Fruit fly (Drosophila melanogaster) whole organism, embryonic: ENCODE results near the gene Sfp77F.
A peak's percentile ranks its signal among the peaks of the same experiment; 100 is the strongest.

Experiments
- Adf1 ChIP-seq: fragments of 200-800 bp; sonication (Bioruptor generic); IDR thresholded peaks from 2 replicates; pipeline ENCODE4 v1.3.6; 2022; ENCODE audit warnings: missing biosample characterization, missing genetic modification characterization
- Atf6 ChIP-seq: fragments of 200-800 bp; sonication (Bioruptor generic); IDR thresholded peaks from 2 replicates; pipeline ENCODE4 v1.3.6; 2022; ENCODE audit warnings: missing biosample characterization, missing genetic modification characterization
- B-H2 ChIP-seq: fragments of 200-800 bp; sonication (Bioruptor generic); optimal IDR thresholded peaks from 2 replicates; lab custom pipeline; 2018; ENCODE audit warnings: missing biosample characterization, mild to moderate bottlenecking, missing genetic modification characterization
- CG10979 ChIP-seq: fragments of 200-800 bp; sonication (Bioruptor generic); optimal IDR thresholded peaks from 2 replicates; lab custom pipeline; 2018; ENCODE audit warnings: missing biosample characterization, mild to moderate bottlenecking, missing genetic modification characterization, moderate library complexity
- CG11695 ChIP-seq: fragments of 200-800 bp; sonication (Bioruptor generic); IDR thresholded peaks from 3 replicates; pipeline ENCODE4 v1.3.6; 2022; ENCODE audit warnings: missing biosample characterization, missing genetic modification characterization
- CG13287 ChIP-seq: fragments of 200-800 bp; sonication (Bioruptor generic); IDR thresholded peaks from 2 replicates; pipeline ENCODE4 v1.3.6; 2022; ENCODE audit warnings: missing biosample characterization, missing genetic modification characterization; ENCODE audit not compliant: partially characterized antibody
- CG13296 ChIP-seq: fragments of 200-800 bp; sonication (Bioruptor generic); optimal IDR thresholded peaks from 3 replicates; lab custom pipeline; 2018; ENCODE audit warnings: missing biosample characterization, mild to moderate bottlenecking, missing genetic modification characterization
- CG13775 ChIP-seq: fragments of 200-800 bp; sonication (Bioruptor generic); optimal IDR thresholded peaks from 3 replicates; lab custom pipeline; 2017; ENCODE audit warnings: missing biosample characterization, mild to moderate bottlenecking, missing genetic modification characterization
- CG14014 ChIP-seq: fragments of 200-800 bp; sonication (Bioruptor generic); IDR thresholded peaks from 2 replicates; pipeline ENCODE4 v1.3.6; 2022; ENCODE audit warnings: missing biosample characterization, missing genetic modification characterization
- CG17385 ChIP-seq: fragments of 200-800 bp; sonication (Bioruptor generic); optimal IDR thresholded peaks from 3 replicates; lab custom pipeline; 2018; ENCODE audit warnings: missing biosample characterization, mild to moderate bottlenecking, missing genetic modification characterization
- CG31365 ChIP-seq: fragments of 200-800 bp; sonication (Bioruptor generic); optimal IDR thresholded peaks from 2 replicates; lab custom pipeline; 2018; ENCODE audit warnings: missing biosample characterization, mild to moderate bottlenecking, missing genetic modification characterization
- CG33557 ChIP-seq: fragments of 200-800 bp; sonication (Bioruptor generic); optimal IDR thresholded peaks from 2 replicates; lab custom pipeline; 2019; ENCODE audit warnings: missing biosample characterization, mild to moderate bottlenecking, missing genetic modification characterization, moderate library complexity
- CG34376 ChIP-seq: fragments of 200-800 bp; sonication (Bioruptor generic); optimal IDR thresholded peaks from 2 replicates; lab custom pipeline; 2018; ENCODE audit warnings: missing biosample characterization, mild to moderate bottlenecking, missing genetic modification characterization
- CG7271 ChIP-seq: fragments of 200-800 bp; sonication (Bioruptor generic); optimal IDR thresholded peaks from 2 replicates; lab custom pipeline; 2018; ENCODE audit warnings: missing biosample characterization, mild to moderate bottlenecking, missing genetic modification characterization, moderate library complexity
- CG7786 ChIP-seq: fragments of 200-800 bp; sonication (Bioruptor generic); optimal IDR thresholded peaks from 2 replicates; lab custom pipeline; 2016; ENCODE audit warnings: missing biosample characterization, missing genetic modification characterization
- CG8089 ChIP-seq: fragments of 200-800 bp; sonication (Bioruptor generic); optimal IDR thresholded peaks from 3 replicates; lab custom pipeline; 2016; ENCODE audit warnings: missing biosample characterization, missing genetic modification characterization
- CG9797 ChIP-seq: fragments of 200-800 bp; sonication (Bioruptor generic); optimal IDR thresholded peaks from 3 replicates; lab custom pipeline; 2018; ENCODE audit warnings: missing biosample characterization, mild to moderate bottlenecking, missing genetic modification characterization
- CHES-1-like ChIP-seq: fragments of 200-800 bp; sonication (Bioruptor generic); optimal IDR thresholded peaks from 2 replicates; lab custom pipeline; 2016; ENCODE audit warnings: missing biosample characterization, missing genetic modification characterization
- HLH4C ChIP-seq: fragments of 200-800 bp; sonication (Bioruptor generic); IDR thresholded peaks from 3 replicates; pipeline ENCODE4 v1.3.6; 2022; ENCODE audit warnings: missing biosample characterization, missing genetic modification characterization; ENCODE audit not compliant: partially characterized antibody
- Med ChIP-seq: fragments of 200-800 bp; sonication (Bioruptor generic); peaks from one replicate; lab custom pipeline; 2016; ENCODE audit warnings: missing biosample characterization, missing genetic modification characterization, mild to moderate bottlenecking, inconsistent platforms, moderate library complexity
- Neu2 ChIP-seq: fragments of 200-800 bp; sonication (Bioruptor generic); optimal IDR thresholded peaks from 3 replicates; lab custom pipeline; 2016; ENCODE audit warnings: missing biosample characterization, missing genetic modification characterization, borderline replicate concordance
- ab ChIP-seq: fragments of 200-800 bp; sonication (Bioruptor generic); optimal IDR thresholded peaks from 2 replicates; lab custom pipeline; 2016; ENCODE audit warnings: missing biosample characterization, missing genetic modification characterization
- ac ChIP-seq: fragments of 200-800 bp; sonication (Bioruptor generic); optimal IDR thresholded peaks from 3 replicates; lab custom pipeline; 2017; ENCODE audit warnings: missing biosample characterization, mild to moderate bottlenecking, missing genetic modification characterization
- ap ChIP-seq: fragments of 200-800 bp; sonication (Bioruptor generic); IDR thresholded peaks from 2 replicates; pipeline ENCODE4 v1.3.6; 2022; ENCODE audit warnings: missing biosample characterization, missing genetic modification characterization
- bab2 ChIP-seq: fragments of 200-800 bp; sonication (Bioruptor generic); optimal IDR thresholded peaks from 2 replicates; lab custom pipeline; 2016; ENCODE audit warnings: missing biosample characterization, missing genetic modification characterization
- br ChIP-seq: fragments of >200 bp; optimal IDR thresholded peaks from 2 replicates; lab custom pipeline; 2017
- bsh ChIP-seq, 2 experiments: fragments of 200-800 bp; sonication (Bioruptor generic); optimal IDR thresholded peaks; 2 replicates each; lab custom pipeline; 2017 to 2018; ENCODE audit warnings: mild to moderate bottlenecking in 2 of 2, missing biosample characterization in 2 of 2, missing genetic modification characterization in 2 of 2, moderate library complexity in 1 of 2
- cg ChIP-seq: fragments of 200-800 bp; sonication (Bioruptor generic); optimal IDR thresholded peaks from 3 replicates; lab custom pipeline; 2019; ENCODE audit warnings: missing biosample characterization, mild to moderate bottlenecking, missing genetic modification characterization, moderate library complexity
- chinmo ChIP-seq: fragments of 200-800 bp; sonication (Bioruptor generic); IDR thresholded peaks from 4 replicates; pipeline ENCODE4 v1.3.6; 2022; ENCODE audit warnings: missing biosample characterization, missing genetic modification characterization; ENCODE audit not compliant: partially characterized antibody
- ci ChIP-seq: fragments of 200-800 bp; sonication (Bioruptor generic); IDR thresholded peaks from 3 replicates; pipeline ENCODE4 v1.3.6; 2022; ENCODE audit warnings: missing biosample characterization, missing genetic modification characterization
- da ChIP-seq: fragments of 200-800 bp; sonication (Bioruptor generic); optimal IDR thresholded peaks from 2 replicates; lab custom pipeline; 2016; ENCODE audit warnings: missing biosample characterization, missing genetic modification characterization
- disco-r ChIP-seq: fragments of 200-800 bp; sonication (Bioruptor generic); optimal IDR thresholded peaks from 2 replicates; lab custom pipeline; 2016; ENCODE audit warnings: missing biosample characterization, missing genetic modification characterization
- dmrt11E ChIP-seq: fragments of 200-800 bp; sonication (Bioruptor generic); optimal IDR thresholded peaks from 3 replicates; lab custom pipeline; 2018; ENCODE audit warnings: missing biosample characterization, mild to moderate bottlenecking, missing genetic modification characterization, moderate library complexity
- dmrt99B ChIP-seq: fragments of 200-800 bp; sonication (Bioruptor generic); optimal IDR thresholded peaks from 2 replicates; lab custom pipeline; 2018; ENCODE audit warnings: missing biosample characterization, mild to moderate bottlenecking, missing genetic modification characterization, moderate library complexity
- esg ChIP-seq: fragments of 200-800 bp; sonication (Bioruptor generic); conservative IDR thresholded peaks from 2 replicates; pipeline ENCODE4 v1.3.6; 2022; ENCODE audit warnings: missing biosample characterization, missing genetic modification characterization
- fd64A ChIP-seq: fragments of 200-800 bp; sonication (Bioruptor generic); optimal IDR thresholded peaks from 3 replicates; lab custom pipeline; 2018; ENCODE audit warnings: missing biosample characterization, mild to moderate bottlenecking, missing genetic modification characterization
- gsb-n ChIP-seq: fragments of 200-800 bp; sonication (Bioruptor generic); optimal IDR thresholded peaks from 3 replicates; lab custom pipeline; 2018; ENCODE audit warnings: missing biosample characterization, mild to moderate bottlenecking, missing genetic modification characterization
- hbn ChIP-seq: fragments of 200-800 bp; sonication (Bioruptor generic); IDR thresholded peaks from 2 replicates; pipeline ENCODE4 v1.3.6; 2022; ENCODE audit warnings: missing biosample characterization, missing genetic modification characterization; ENCODE audit not compliant: partially characterized antibody
- insv ChIP-seq, 2 experiments: fragments of 200-800 bp; sonication (Bioruptor generic); optimal IDR thresholded peaks; 3 replicates each; lab custom pipeline; 2016 to 2018; ENCODE audit warnings: missing biosample characterization in 2 of 2, missing genetic modification characterization in 2 of 2
- knrl ChIP-seq: fragments of 200-800 bp; sonication (Bioruptor generic); IDR thresholded peaks from 3 replicates; pipeline ENCODE4 v1.3.6; 2022; ENCODE audit warnings: missing biosample characterization, missing genetic modification characterization; ENCODE audit not compliant: partially characterized antibody
- mld ChIP-seq: fragments of 200-800 bp; sonication (Bioruptor generic); IDR thresholded peaks from 3 replicates; pipeline ENCODE4 v1.3.6; 2022; ENCODE audit warnings: missing biosample characterization, missing genetic modification characterization; ENCODE audit not compliant: partially characterized antibody
- nau ChIP-seq: fragments of 200-800 bp; sonication (Bioruptor generic); optimal IDR thresholded peaks from 3 replicates; lab custom pipeline; 2017; ENCODE audit warnings: missing biosample characterization, mild to moderate bottlenecking, missing genetic modification characterization, missing genetic modification reagents
- nom ChIP-seq: fragments of 200-800 bp; sonication (Bioruptor generic); optimal IDR thresholded peaks from 2 replicates; lab custom pipeline; 2017; ENCODE audit warnings: missing biosample characterization, missing genetic modification characterization, mild to moderate bottlenecking, moderate library complexity, missing genetic modification reagents
- org-1 ChIP-seq: fragments of 200-800 bp; sonication (Bioruptor generic); optimal IDR thresholded peaks from 2 replicates; lab custom pipeline; 2017; ENCODE audit warnings: missing biosample characterization, missing genetic modification characterization
- pb ChIP-seq: fragments of 200-800 bp; sonication (Bioruptor generic); optimal IDR thresholded peaks from 3 replicates; lab custom pipeline; 2016; ENCODE audit warnings: missing biosample characterization, missing genetic modification characterization
- phol ChIP-seq: fragments of 200-800 bp; sonication (Bioruptor generic); optimal IDR thresholded peaks from 3 replicates; lab custom pipeline; 2018; ENCODE audit warnings: missing biosample characterization, mild to moderate bottlenecking, missing genetic modification characterization, moderate library complexity
- ro ChIP-seq: fragments of 200-800 bp; sonication (Bioruptor generic); IDR thresholded peaks from 2 replicates; pipeline ENCODE4 v1.3.6; 2022; ENCODE audit warnings: missing biosample characterization, missing genetic modification characterization
- sob ChIP-seq: fragments of 200-800 bp; sonication (Bioruptor generic); IDR thresholded peaks from 2 replicates; pipeline ENCODE4 v1.3.6; 2022; ENCODE audit warnings: missing biosample characterization, missing genetic modification characterization
- tin ChIP-seq: fragments of 200-800 bp; sonication (Bioruptor generic); optimal IDR thresholded peaks from 3 replicates; lab custom pipeline; 2016; ENCODE audit warnings: missing biosample characterization, missing genetic modification characterization
- tio ChIP-seq: fragments of 200-800 bp; sonication (Bioruptor generic); optimal IDR thresholded peaks from 2 replicates; lab custom pipeline; 2017; ENCODE audit warnings: missing biosample characterization, missing genetic modification characterization, inconsistent platforms
- wek ChIP-seq: fragments of 200-800 bp; sonication (Bioruptor generic); optimal IDR thresholded peaks from 3 replicates; lab custom pipeline; 2018; ENCODE audit warnings: missing biosample characterization, mild to moderate bottlenecking, missing genetic modification characterization, moderate library complexity

The Sfp77F gene

DNA sequence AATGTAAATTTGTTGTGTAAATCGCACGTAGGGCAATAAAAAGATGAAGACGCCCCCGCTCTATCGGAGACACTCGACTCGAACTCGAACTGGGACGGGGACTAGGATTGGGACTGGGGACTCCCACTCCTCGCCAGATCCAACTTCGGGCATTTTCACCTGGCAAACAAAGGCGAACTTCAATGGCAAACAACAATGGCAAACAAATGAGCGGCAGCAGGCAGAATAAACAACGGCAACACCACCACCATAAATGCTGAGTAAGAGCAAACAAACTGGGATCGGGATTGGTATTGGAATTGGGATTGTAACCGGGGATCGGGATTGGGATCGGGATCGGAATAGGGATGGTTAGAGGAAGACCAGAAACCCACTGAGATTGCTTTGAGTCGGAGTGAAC, 47.0 kb upstream of the Sfp77F start (continued):
- peak; percentile 9 for TF ChIP-seq CG31365 (tag; lab: Kevin White, UChicago)
- TF ChIP-seq CG7271 (tag; lab: Kevin White, UChicago), result no peak
- peak; percentile 51 for TF ChIP-seq org-1 (GFP tag; lab: Kevin White, UChicago)
- no peak for TF ChIP-seq chinmo (GFP tag; lab: Robert Waterston, UW)
- TF ChIP-seq phol, result no peak
- no peak for TF ChIP-seq br (lab: Kevin White, UChicago)
- TF ChIP-seq ab (GFP tag; lab: Kevin White, UChicago), result no peak
- no peak for TF ChIP-seq mld (GFP tag; lab: Robert Waterston, UW)
- peak; percentile 55 for TF ChIP-seq gsb-n
- TF ChIP-seq Atf6 (GFP tag; lab: Robert Waterston, UW), result no peak
- TF ChIP-seq bab2, result peak; percentile 53
- no peak for TF ChIP-seq nom (GFP tag; lab: Kevin White, UChicago)
- no peak for TF ChIP-seq CG13296 (GFP tag; lab: Kevin White, UChicago)
- TF ChIP-seq CG8089 (GFP tag; lab: Kevin White, UChicago), result peak; percentile 62
- TF ChIP-seq Adf1 (GFP tag; lab: Robert Waterston, UW), result no peak
- peak; percentile 29 for TF ChIP-seq nau
- peak; percentile 31 for TF ChIP-seq fd64A (GFP tag; lab: Kevin White, UChicago)
- TF ChIP-seq Med, result no peak
- peak; percentile 66 for TF ChIP-seq wek
- TF ChIP-seq CG17385 (GFP tag; lab: Kevin White, UChicago), result no peak
- TF ChIP-seq ci, result peak; percentile 61; the same call in 2 of the 3 replicates
- no peak for TF ChIP-seq disco-r (GFP tag; lab: Kevin White, UChicago)
- no peak for TF ChIP-seq CG11695 (GFP tag; lab: Robert Waterston, UW)
- TF ChIP-seq pb (GFP tag; lab: Kevin White, UChicago), result peak; percentile 15
- no peak for TF ChIP-seq HLH4C
- no peak for TF ChIP-seq CG10979 (tag; lab: Kevin White, UChicago)
- peak; percentile 8 for TF ChIP-seq CHES-1-like (GFP tag; lab: Kevin White, UChicago)
- no peak for TF ChIP-seq tio
- peak in 1 of 2 experiments; percentile 42 for TF ChIP-seq bsh (GFP tag; optimal IDR thresholded peaks at IDR 0.05; lab: Kevin White, UChicago)
- no peak for TF ChIP-seq tin
- no peak for TF ChIP-seq insv (GFP tag; optimal IDR thresholded peaks at IDR 0.05; lab: Kevin White, UChicago)
- no peak for TF ChIP-seq hbn (GFP tag; lab: Robert Waterston, UW)
- TF ChIP-seq CG33557 (GFP tag; lab: Kevin White, UChicago), result peak; percentile 73
- peak; percentile 67 for TF ChIP-seq ac (GFP tag; lab: Kevin White, UChicago)
- TF ChIP-seq sob, result no peak
- no peak for TF ChIP-seq CG13287 (GFP tag; lab: Robert Waterston, UW)
- no peak for TF ChIP-seq esg (GFP tag; lab: Robert Waterston, UW)
- no peak for TF ChIP-seq CG34376
- no peak for TF ChIP-seq knrl (GFP tag; lab: Robert Waterston, UW)
- TF ChIP-seq ap (GFP tag; lab: Robert Waterston, UW), result no peak
- no peak for TF ChIP-seq CG14014
- no peak for TF ChIP-seq CG13775 (GFP tag; lab: Kevin White, UChicago)
- TF ChIP-seq dmrt11E, result peak; percentile 53
- TF ChIP-seq CG9797 (GFP tag; lab: Kevin White, UChicago), result no peak
- no peak for TF ChIP-seq CG7786
- no peak for TF ChIP-seq da (GFP tag; lab: Kevin White, UChicago)
- TF ChIP-seq ro (GFP tag; lab: Robert Waterston, UW), result no peak
- TF ChIP-seq B-H2 (GFP tag; lab: Kevin White, UChicago), result no peak
- TF ChIP-seq cg (GFP tag; lab: Kevin White, UChicago), result no peak
- peak; percentile 5 for TF ChIP-seq dmrt99B (tag; lab: Kevin White, UChicago)
- no peak for TF ChIP-seq Neu2 (GFP tag; lab: Kevin White, UChicago)
